Fruit fly (Drosophila melanogaster): ENCODE results near the gene CG13293.
A peak's percentile ranks its signal among the peaks of the same experiment; 100 is the strongest.

Gene CG13293

dm6 chr3L:6054803-6055202 is 27.9 kb upstream of the CG13293 start, which contains the start of gene tant (continued):
- TF ChIP-seq lola (GFP tag; optimal IDR thresholded peaks at IDR 0.05) (no peak), Hey (tag; optimal IDR thresholded peaks at IDR 0.05) (no peak), bbx (GFP tag; IDR thresholded peaks at IDR 0.05; ENCODE audit: partially characterized antibody) (peak; percentile 85), CG4617 (GFP tag; optimal IDR thresholded peaks at IDR 0.05; ENCODE audit: borderline replicate concordance) (peak; percentile 86), NFAT (GFP tag; IDR thresholded peaks at IDR 0.05) (no peak), Ets65A (GFP tag) (peak; percentile 96), CkIIα-i1 (GFP tag; IDR thresholded peaks at IDR 0.05) (no peak), CG14014 (GFP tag; IDR thresholded peaks at IDR 0.05) (no peak), dan (GFP tag; IDR thresholded peaks at IDR 0.05) (no peak), H15 (GFP tag; IDR thresholded peaks at IDR 0.05) (no peak), CG3847 (GFP tag; IDR thresholded peaks at IDR 0.05) (no peak), cwo (GFP tag; optimal IDR thresholded peaks at IDR 0.05) (no peak), zen (tag; optimal IDR thresholded peaks at IDR 0.05) (peak; percentile 37), Sox102F (GFP tag; optimal IDR thresholded peaks at IDR 0.05) (no peak), lilli (GFP tag; optimal IDR thresholded peaks at IDR 0.05) (no peak), shn (GFP tag; optimal IDR thresholded peaks at IDR 0.05) (peak; percentile 16), CG10431 (GFP tag; optimal IDR thresholded peaks at IDR 0.05) (no peak), CG3407 (GFP tag; optimal IDR thresholded peaks at IDR 0.05) (no peak), amos (GFP tag; IDR thresholded peaks at IDR 0.05; ENCODE audit: partially characterized antibody) (peak; percentile 92)

DNA sequence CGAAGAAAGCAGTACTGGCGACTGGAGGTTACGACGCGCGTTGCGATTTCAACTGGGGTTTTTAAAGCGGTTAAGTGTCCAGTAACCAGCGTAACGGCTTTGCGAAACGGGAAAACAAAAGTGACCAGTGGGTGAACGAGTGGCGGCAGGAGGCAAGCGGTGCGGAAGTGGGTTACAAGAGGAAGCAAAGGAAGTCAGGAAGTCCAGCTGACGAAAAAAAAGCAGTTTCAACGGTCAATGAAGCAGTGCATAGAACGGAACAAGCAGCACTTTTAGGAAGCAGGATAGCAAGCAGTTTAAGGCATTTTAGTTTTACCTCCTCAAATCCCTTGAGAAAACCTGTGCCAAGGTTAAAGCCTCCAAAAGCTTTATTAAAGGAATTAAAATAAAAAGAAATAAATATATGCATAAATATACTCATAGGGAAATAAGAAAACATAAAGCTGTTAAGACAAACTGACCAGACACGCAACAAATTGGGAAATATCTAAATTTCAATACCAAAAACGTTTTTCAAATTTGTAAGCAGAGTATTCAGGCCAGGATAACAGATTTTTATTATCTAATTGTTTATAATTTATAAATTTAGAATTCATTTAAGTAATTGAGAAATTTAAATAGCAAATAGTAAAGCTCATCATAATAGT is 23.5 kb upstream of the CG13293 start, which contains the start of gene CG6592:
TSS of gene CG6592 (plus strand) at position 597 of the 647 bp plus-strand sequence.
- TF ChIP-seq CG6791 (GFP tag; IDR thresholded peaks at IDR 0.05; ENCODE audit: partially characterized antibody) (no peak), croc (GFP tag; conservative IDR thresholded peaks at IDR 0.05) (peak; percentile 26; the same call in 1 of the 3 replicates), CG1603 (tag; optimal IDR thresholded peaks at IDR 0.05) (peak; percentile 52), kay (GFP tag; optimal IDR thresholded peaks at IDR 0.05) (no peak), dmrt99B (tag; optimal IDR thresholded peaks at IDR 0.05) (no peak), D19A (tag; optimal IDR thresholded peaks at IDR 0.05) (no peak), CG11456 (GFP tag; IDR thresholded peaks at IDR 0.05) (peak; percentile 69; the same call in 1 of the 3 replicates), CG10654 (GFP tag; optimal IDR thresholded peaks at IDR 0.05) (no peak), ash1 (GFP tag; optimal IDR thresholded peaks at IDR 0.05) (no peak), CG33557 (GFP tag; optimal IDR thresholded peaks at IDR 0.05) (peak; percentile 65), vvl (GFP tag; IDR thresholded peaks at IDR 0.05) (0 out of 2 replicates have a peak, but pooled peaks have one; percentile 22), crol (GFP tag; IDR thresholded peaks at IDR 0.05) (no peak), CG17568 (GFP tag; optimal IDR thresholded peaks at IDR 0.05) (peak; percentile 24), Asciz (GFP tag; optimal IDR thresholded peaks at IDR 0.05) (no peak), CG31388 (GFP tag; optimal IDR thresholded peaks at IDR 0.05) (no peak), lilli (GFP tag; optimal IDR thresholded peaks at IDR 0.05) (no peak), Dek (tag; optimal IDR thresholded peaks at IDR 0.05) (no peak), nerfin-2 (GFP tag; IDR thresholded peaks at IDR 0.05; ENCODE audit: partially characterized antibody) (no peak), Tbp (GFP tag; optimal IDR thresholded peaks at IDR 0.05) (no peak), Doc3 (GFP tag; IDR thresholded peaks at IDR 0.05; ENCODE audit: partially characterized antibody) (no peak), oc (tag; optimal IDR thresholded peaks at IDR 0.05) (no peak), HLH54F (GFP tag; optimal IDR thresholded peaks at IDR 0.05) (no peak), zen (tag; optimal IDR thresholded peaks at IDR 0.05) (peak; percentile 80), ara (GFP tag; IDR thresholded peaks at IDR 0.05) (peak; percentile 47; the same call in 1 of the 2 replicates), vnd (GFP tag; IDR thresholded peaks at IDR 0.05; ENCODE audit: partially characterized antibody) (no peak), CG16779 (GFP tag; IDR thresholded peaks at IDR 0.05) (no peak), CG11696 (GFP tag; IDR thresholded peaks at IDR 0.05) (no peak), cg (GFP tag; optimal IDR thresholded peaks at IDR 0.05) (no peak), Ada2b (GFP tag; IDR thresholded peaks at IDR 0.05) (no peak), CG32772 (GFP tag; IDR thresholded peaks at IDR 0.05) (no peak), CG9609 (GFP tag; optimal IDR thresholded peaks at IDR 0.05) (peak; percentile 36), sd (tag; optimal IDR thresholded peaks at IDR 0.05) (no peak)
